Fruit fly (Drosophila melanogaster) whole organism, wandering third instar larva: ENCODE measurements around the gene Nrg.

Experiments used
- Abd-B ChIP-seq: fragments of >200 bp; optimal IDR thresholded peaks from 2 replicates; lab custom pipeline; 2017; ENCODE audit warnings: missing biosample characterization, missing genetic modification characterization
- HLH106 ChIP-seq: fragments of 200-800 bp; optimal IDR thresholded peaks from 3 replicates; lab custom pipeline; 2019; ENCODE audit warnings: missing biosample characterization, mild to moderate bottlenecking, missing genetic modification characterization, moderate library complexity
- N ChIP-seq: fragments of >200 bp; optimal IDR thresholded peaks from 2 replicates; lab custom pipeline; 2018; ENCODE audit warnings: missing biosample characterization, missing external identifiers, missing genetic modification characterization
- OdsH ChIP-seq: fragments of 200-800 bp; sonication (Bioruptor generic); optimal IDR thresholded peaks from 2 replicates; lab custom pipeline; 2016; ENCODE audit warnings: missing biosample characterization, mild to moderate bottlenecking, missing genetic modification characterization
- Rel ChIP-seq, 2 experiments: fragments of 200-800 bp; sonication (Bioruptor generic) in 1 of 2; optimal IDR thresholded peaks; 2 replicates in 1 of 2; 3 replicates in 1 of 2; lab custom pipeline; 2016 to 2019; ENCODE audit warnings: mild to moderate bottlenecking in 2 of 2, missing biosample characterization in 2 of 2, missing genetic modification characterization in 2 of 2, moderate library complexity in 1 of 2
- Vsx2 ChIP-seq: fragments of 200-300, 225-300 bp; sonication (Bioruptor generic); optimal IDR thresholded peaks from 2 replicates; lab custom pipeline; 2018; ENCODE audit warnings: missing biosample characterization, missing genetic modification characterization; ENCODE audit not compliant: partially characterized antibody
- br ChIP-seq: fragments of 200-800 bp; sonication (Bioruptor generic); optimal IDR thresholded peaks from 2 replicates; lab custom pipeline; 2016; ENCODE audit warnings: missing biosample characterization, missing genetic modification characterization
- ey ChIP-seq: fragments of 200-800 bp; sonication (Bioruptor generic); optimal IDR thresholded peaks from 2 replicates; lab custom pipeline; 2016; ENCODE audit warnings: missing biosample characterization, missing genetic modification characterization
- foxo ChIP-seq, 2 experiments: fragments of 200-800 bp; sonication (Bioruptor generic); optimal IDR thresholded peaks; 2 replicates in 1 of 2; 3 replicates in 1 of 2; lab custom pipeline; 2016 to 2017; ENCODE audit warnings: missing biosample characterization in 2 of 2, missing genetic modification characterization in 2 of 2
- psq ChIP-seq: fragments of 200-800 bp; sonication (Bioruptor generic); optimal IDR thresholded peaks from 3 replicates; lab custom pipeline; 2017; ENCODE audit warnings: missing biosample characterization, mild to moderate bottlenecking, missing genetic modification characterization, moderate library complexity
- sage ChIP-seq: fragments of 200-800 bp; sonication (Bioruptor generic); optimal IDR thresholded peaks from 2 replicates; lab custom pipeline; 2016; ENCODE audit warnings: missing biosample characterization, mild to moderate bottlenecking, missing genetic modification characterization

The Nrg gene

dm6 chrX:8593159-8593476 lies 75.9 kb downstream of the Nrg start:
- TF ChIP-seq br (GFP tag; lab: Kevin White, UChicago) (no peak), Rel (GFP tag; optimal IDR thresholded peaks at IDR 0.05; lab: Kevin White, UChicago) (no peak), Rel (tag; optimal IDR thresholded peaks at IDR 0.05; lab: Kevin White, UChicago) (peak; percentile 69)

dm6 chrX:8601165-8601564 lies 84.0 kb downstream of the Nrg start:
- TF ChIP-seq Vsx2 (no peak), N (no peak), foxo (GFP tag; optimal IDR thresholded peaks at IDR 0.05; lab: Kevin White, UChicago) (peak in 1 of 2 experiments; percentile 70), Abd-B (GFP tag; lab: Kevin White, UChicago) (no peak), OdsH (GFP tag; lab: Kevin White, UChicago) (peak; percentile 30), br (GFP tag; lab: Kevin White, UChicago) (peak; percentile 58), HLH106 (tag; lab: Kevin White, UChicago) (peak; percentile 60), sage (GFP tag; lab: Kevin White, UChicago) (peak; percentile 35), psq (GFP tag; lab: Kevin White, UChicago) (peak; percentile 2), ey (peak; percentile 65)
